Worm (Caenorhabditis elegans): Measurements from ENCODE around the gene C46C2.6.

- TF ChIP-seq dpl-1 (GFP tag; optimal IDR thresholded peaks at IDR 0.05), result no peak
- TF ChIP-seq snpc-4 (GFP tag; optimal IDR thresholded peaks at IDR 0.05), result no peak
- TF ChIP-seq snpc-4 (tag; optimal IDR thresholded peaks at IDR 0.05), result no peak
- TF ChIP-seq nhr-90 (tag; optimal IDR thresholded peaks at IDR 0.05), result no peak
- no peak for TF ChIP-seq nfya-1 (tag; optimal IDR thresholded peaks at IDR 0.05; ENCODE audit: borderline replicate concordance, insufficient read depth)
Observed at ce11 chrIV:9199939-9200202, 12.3 kb upstream of the C46C2.6 start, which contains the start of gene wnk-1.

Data from whole organism, young adult.